Worm (Caenorhabditis elegans) whole organism, midembryonic: Measurements from ENCODE around the gene C02D5.2.

Experiments used
- T22C8.4 ChIP-seq: fragments of 200-800 bp; sonication (Bioruptor generic); IDR thresholded peaks from 2 replicates; pipeline ENCODE4 v1.3.6; 2022; ENCODE audit warnings: missing genetic modification characterization, missing compliant biosample characterization
- cog-1 ChIP-seq: sonication (generic microtip); optimal IDR thresholded peaks from 2 replicates; lab custom pipeline; 2016; ENCODE audit warnings: missing genetic modification characterization, missing compliant biosample characterization
- flt-1 ChIP-seq: fragments of 200-800 bp; sonication (Bioruptor generic); IDR thresholded peaks from 2 replicates; pipeline ENCODE4 v1.3.6; 2022; ENCODE audit warnings: missing genetic modification characterization, missing compliant biosample characterization
- klf-2 ChIP-seq: fragments of 200-800 bp; sonication (Bioruptor generic); conservative IDR thresholded peaks from 2 replicates; pipeline ENCODE4 v1.3.6; 2022; ENCODE audit warnings: missing genetic modification reagents, missing genetic modification characterization, missing compliant biosample characterization
- med-1 ChIP-seq: sonication (generic microtip); optimal IDR thresholded peaks from 2 replicates; lab custom pipeline; 2017; ENCODE audit warnings: missing genetic modification characterization, mild to moderate bottlenecking, missing compliant biosample characterization, antibody characterized with exemption, missing genetic modification reagents; ENCODE audit not compliant: insufficient read depth
- ref-1 ChIP-seq: fragments of 200-800 bp; sonication (Bioruptor generic); conservative IDR thresholded peaks from 2 replicates; pipeline ENCODE4 v1.3.6; 2022; ENCODE audit warnings: missing genetic modification reagents, missing genetic modification characterization, missing compliant biosample characterization
- tab-1 ChIP-seq: fragments of 200-800 bp; sonication (Bioruptor generic); IDR thresholded peaks from 2 replicates; pipeline ENCODE4 v1.3.6; 2022; ENCODE audit warnings: missing genetic modification characterization, missing compliant biosample characterization
- ztf-23 ChIP-seq: fragments of 200-800 bp; sonication (Bioruptor generic); IDR thresholded peaks from 2 replicates; pipeline ENCODE4 v1.3.6; 2022; ENCODE audit warnings: missing genetic modification reagents, missing genetic modification characterization, missing compliant biosample characterization
- ztf-29 ChIP-seq: fragments of 200-800 bp; sonication (Bioruptor generic); IDR thresholded peaks from 2 replicates; pipeline ENCODE4 v1.3.6; 2022; ENCODE audit warnings: missing genetic modification reagents, missing genetic modification characterization, missing compliant biosample characterization

DNA sequence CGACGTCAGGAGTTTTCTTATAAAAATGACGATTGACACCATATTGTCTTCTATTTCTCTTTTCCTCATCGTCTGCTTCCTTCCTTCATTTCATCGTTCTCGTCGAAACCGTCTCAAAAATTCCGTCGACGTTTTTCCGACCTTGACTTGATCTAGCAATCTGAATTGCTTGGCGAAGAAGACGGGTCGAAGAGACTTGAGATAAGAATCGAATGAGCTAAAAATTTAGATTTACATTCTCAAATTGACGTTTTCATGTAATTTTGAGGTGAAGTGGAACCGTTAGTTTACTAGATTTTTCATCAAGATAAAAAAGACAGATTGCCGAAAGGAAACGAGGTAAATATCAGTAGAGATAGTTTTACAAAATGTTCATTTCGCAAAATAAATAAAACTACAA, 20.4 kb downstream of the C02D5.2 start:
- TF ChIP-seq ref-1 (GFP tag; lab: Robert Waterston, UW) (no peak), flt-1 (no peak), med-1 (no peak), cog-1 (tag; lab: Kevin White, UChicago) (no peak), ztf-23 (no peak), T22C8.4 (GFP tag; lab: Robert Waterston, UW) (no peak), ztf-29 (GFP tag; lab: Robert Waterston, UW) (no peak), tab-1 (no peak), klf-2 (GFP tag; lab: Robert Waterston, UW) (no peak)
